Worm (Caenorhabditis elegans): Measurements from ENCODE around the gene K09H11.6.

DNA sequence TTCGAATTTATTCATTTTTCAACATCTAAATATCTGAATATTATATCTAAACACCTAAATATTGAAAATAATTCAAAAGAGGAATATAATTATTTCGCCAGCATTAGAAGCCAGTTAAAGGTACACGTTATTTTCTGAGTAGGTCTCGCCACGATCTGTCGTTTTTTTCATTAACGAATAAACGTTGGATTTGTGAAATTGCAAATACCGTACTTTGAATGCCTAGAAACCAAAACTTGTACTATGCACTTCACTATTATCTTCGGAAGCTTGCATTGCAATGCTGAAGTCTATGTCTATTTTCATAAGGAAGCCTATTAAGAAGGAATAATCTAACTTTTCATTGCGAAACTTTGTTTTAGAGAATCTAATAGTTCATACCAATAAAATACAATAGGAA lies 36.5 kb upstream of the K09H11.6 start:
- TF ChIP-seq aly-2 (tag; optimal IDR thresholded peaks at IDR 0.05): no peak
- TF ChIP-seq skn-1 (tag; optimal IDR thresholded peaks at IDR 0.05): no peak
- no peak for TF ChIP-seq nhr-129 (tag; optimal IDR thresholded peaks at IDR 0.05)
- TF ChIP-seq ama-1 (optimal IDR thresholded peaks at IDR 0.05): no peak
- no peak for TF ChIP-seq snpc-4 (tag; optimal IDR thresholded peaks at IDR 0.05)
- no peak for TF ChIP-seq elt-3 (tag; optimal IDR thresholded peaks at IDR 0.05)
- TF ChIP-seq ceh-82 (tag; optimal IDR thresholded peaks at IDR 0.05): no peak
- TF ChIP-seq Y55F3AM.14 (GFP tag; optimal IDR thresholded peaks at IDR 0.05): no peak
- no peak for TF ChIP-seq ztf-4 (tag; optimal IDR thresholded peaks at IDR 0.05)
- TF ChIP-seq F13H6.1 (tag; optimal IDR thresholded peaks at IDR 0.05): no peak
- TF ChIP-seq alr-1 (tag; optimal IDR thresholded peaks at IDR 0.05): no peak
- TF ChIP-seq lin-11 (tag; optimal IDR thresholded peaks at IDR 0.05): no peak
- TF ChIP-seq R02D3.7 (tag; optimal IDR thresholded peaks at IDR 0.05): no peak

All from whole organism, L2 larva.